Fruit fly (Drosophila melanogaster) whole organism, embryonic: ENCODE measurements around the gene Act87E.
A peak's percentile ranks its signal among the peaks of the same experiment; 100 is the strongest.

Source experiments
- Aef1 ChIP-seq: fragments of 200-800 bp; sonication (Bioruptor generic); IDR thresholded peaks from 3 replicates; pipeline ENCODE4 v1.3.6; 2022; ENCODE audit warnings: missing biosample characterization, missing genetic modification characterization
- Atf3 ChIP-seq: fragments of 200-800 bp; sonication (Bioruptor generic); optimal IDR thresholded peaks from 3 replicates; lab custom pipeline; 2016; ENCODE audit warnings: missing biosample characterization, missing genetic modification characterization
- CG10267 ChIP-seq: fragments of 200-800 bp; sonication (Bioruptor generic); optimal IDR thresholded peaks from 2 replicates; lab custom pipeline; 2018; ENCODE audit warnings: missing biosample characterization, mild to moderate bottlenecking, missing genetic modification characterization, moderate library complexity
- CG10543 ChIP-seq: fragments of 200-800 bp; sonication (Bioruptor generic); optimal IDR thresholded peaks from 3 replicates; lab custom pipeline; 2017; ENCODE audit warnings: missing biosample characterization, mild to moderate bottlenecking, missing genetic modification characterization, moderate library complexity
- CG10654 ChIP-seq: fragments of 200-800 bp; sonication (Bioruptor generic); optimal IDR thresholded peaks from 2 replicates; lab custom pipeline; 2016; ENCODE audit warnings: missing biosample characterization, missing genetic modification characterization
- CG11723 ChIP-seq: fragments of 200-800 bp; sonication (Bioruptor generic); optimal IDR thresholded peaks from 2 replicates; lab custom pipeline; 2017; ENCODE audit warnings: missing biosample characterization, mild to moderate bottlenecking, missing genetic modification characterization
- CG1233 ChIP-seq: fragments of 200-800 bp; sonication (Bioruptor generic); optimal IDR thresholded peaks from 4 replicates; lab custom pipeline; 2018; ENCODE audit warnings: missing biosample characterization, mild to moderate bottlenecking, missing genetic modification characterization
- CG13123 ChIP-seq: fragments of 200-800 bp; sonication (Bioruptor generic); optimal IDR thresholded peaks from 2 replicates; lab custom pipeline; 2016; ENCODE audit warnings: missing biosample characterization, missing genetic modification characterization
- CG14667 ChIP-seq: fragments of 200-800 bp; sonication (Bioruptor generic); IDR thresholded peaks from 2 replicates; pipeline ENCODE4 v1.3.6; 2022; ENCODE audit warnings: missing biosample characterization, missing genetic modification characterization
- CG15073 ChIP-seq: fragments of 200-800 bp; sonication (Bioruptor generic); optimal IDR thresholded peaks from 2 replicates; lab custom pipeline; 2016; ENCODE audit warnings: missing biosample characterization, missing genetic modification characterization
- CG1647 ChIP-seq: fragments of 200-800 bp; sonication (Bioruptor generic); optimal IDR thresholded peaks from 3 replicates; lab custom pipeline; 2016; ENCODE audit warnings: missing biosample characterization, missing genetic modification characterization
- CG2120 ChIP-seq: fragments of 200-800 bp; sonication (Bioruptor generic); optimal IDR thresholded peaks from 3 replicates; lab custom pipeline; 2016; ENCODE audit warnings: missing biosample characterization, missing genetic modification characterization
- CG2889 ChIP-seq: fragments of 200-800 bp; sonication (Bioruptor generic); IDR thresholded peaks from 3 replicates; pipeline ENCODE4 v1.3.6; 2022; ENCODE audit warnings: missing biosample characterization, missing genetic modification characterization
- CG3726 ChIP-seq: fragments of 200-800 bp; sonication (Bioruptor generic); IDR thresholded peaks from 3 replicates; pipeline ENCODE4, ENCODE4 v1.3.6; 2022; ENCODE audit warnings: missing biosample characterization, missing genetic modification characterization
- CG3838 ChIP-seq: fragments of 200-800 bp; sonication (Bioruptor generic); optimal IDR thresholded peaks from 3 replicates; lab custom pipeline; 2016; ENCODE audit warnings: missing biosample characterization, missing genetic modification characterization
- CG4282 ChIP-seq: fragments of 200-800 bp; sonication (Bioruptor generic); optimal IDR thresholded peaks from 2 replicates; lab custom pipeline; 2016; ENCODE audit warnings: missing biosample characterization, missing genetic modification characterization
- CG4617 ChIP-seq: fragments of 200-800 bp; sonication (Bioruptor generic); optimal IDR thresholded peaks from 3 replicates; lab custom pipeline; 2016; ENCODE audit warnings: missing biosample characterization, missing genetic modification characterization, borderline replicate concordance
- CG6689 ChIP-seq: fragments of 200-800 bp; sonication (Bioruptor generic); IDR thresholded peaks from 2 replicates; pipeline ENCODE4 v1.3.6; 2022; ENCODE audit warnings: missing biosample characterization, missing genetic modification characterization
- CG6765 ChIP-seq: fragments of 200-800 bp; sonication (Bioruptor generic); optimal IDR thresholded peaks from 3 replicates; lab custom pipeline; 2017; ENCODE audit warnings: missing biosample characterization, mild to moderate bottlenecking, missing genetic modification characterization
- CG7963 ChIP-seq: fragments of 200-800 bp; sonication (Bioruptor generic); IDR thresholded peaks from 3 replicates; pipeline ENCODE4 v1.3.6; 2022; ENCODE audit warnings: missing biosample characterization, missing genetic modification characterization; ENCODE audit not compliant: partially characterized antibody
- D19A ChIP-seq: fragments of 200-800 bp; optimal IDR thresholded peaks from 3 replicates; lab custom pipeline; 2019; ENCODE audit warnings: missing biosample characterization, mild to moderate bottlenecking, missing genetic modification characterization, moderate library complexity
- D19B ChIP-seq: fragments of 200-800 bp; sonication (Bioruptor generic); optimal IDR thresholded peaks from 2 replicates; lab custom pipeline; 2017; ENCODE audit warnings: missing biosample characterization, mild to moderate bottlenecking, missing genetic modification characterization
- E2f2 ChIP-seq: fragments of 200-800 bp; sonication (Bioruptor generic); IDR thresholded peaks from 2 replicates; pipeline ENCODE4 v1.3.6; 2022; ENCODE audit warnings: missing biosample characterization, missing genetic modification characterization
- HLH4C ChIP-seq: fragments of 200-800 bp; sonication (Bioruptor generic); IDR thresholded peaks from 3 replicates; pipeline ENCODE4 v1.3.6; 2022; ENCODE audit warnings: missing biosample characterization, missing genetic modification characterization; ENCODE audit not compliant: partially characterized antibody
- MESR4 ChIP-seq: fragments of 200-800 bp; sonication (Bioruptor generic); optimal IDR thresholded peaks from 2 replicates; lab custom pipeline; 2018; ENCODE audit warnings: missing biosample characterization, mild to moderate bottlenecking, missing genetic modification characterization, moderate library complexity
- Med ChIP-seq: fragments of 200-800 bp; sonication (Bioruptor generic); peaks from one replicate; lab custom pipeline; 2016; ENCODE audit warnings: missing biosample characterization, missing genetic modification characterization, mild to moderate bottlenecking, inconsistent platforms, moderate library complexity
- Meics ChIP-seq: fragments of 200-800 bp; sonication (Bioruptor generic); optimal IDR thresholded peaks from 2 replicates; lab custom pipeline; 2017; ENCODE audit warnings: missing biosample characterization, mild to moderate bottlenecking, missing genetic modification characterization
- Nf-YB ChIP-seq: fragments of 200-800 bp; sonication (Bioruptor generic); optimal IDR thresholded peaks from 3 replicates; lab custom pipeline; 2019; ENCODE audit warnings: missing biosample characterization, mild to moderate bottlenecking, missing genetic modification characterization, moderate library complexity
- PHDP ChIP-seq: fragments of 200-800 bp; sonication (Bioruptor generic); optimal IDR thresholded peaks from 3 replicates; lab custom pipeline; 2018; ENCODE audit warnings: missing biosample characterization, mild to moderate bottlenecking, missing genetic modification characterization, moderate library complexity
- Rx ChIP-seq: fragments of 200-800 bp; sonication (Bioruptor generic); IDR thresholded peaks from 2 replicates; pipeline ENCODE4 v1.3.6; 2022; ENCODE audit warnings: missing biosample characterization, missing genetic modification characterization
- Sox100B ChIP-seq: fragments of 200-800 bp; sonication (Bioruptor generic); optimal IDR thresholded peaks from 3 replicates; lab custom pipeline; 2018; ENCODE audit warnings: missing biosample characterization, mild to moderate bottlenecking, missing genetic modification characterization
- Sox102F ChIP-seq: fragments of 200-800 bp; sonication (Bioruptor generic); optimal IDR thresholded peaks from 2 replicates; lab custom pipeline; 2018; ENCODE audit warnings: missing biosample characterization, mild to moderate bottlenecking, missing genetic modification characterization, moderate library complexity
- Taf1 ChIP-seq: fragments of 200-800 bp; sonication (Bioruptor generic); IDR thresholded peaks from 2 replicates; pipeline ENCODE4 v1.3.6; 2022; ENCODE audit warnings: missing biosample characterization, missing genetic modification characterization
- Tbp ChIP-seq: fragments of >200 bp; optimal IDR thresholded peaks from 2 replicates; lab custom pipeline; 2018; ENCODE audit warnings: missing biosample characterization, missing genetic modification characterization
- ab ChIP-seq: fragments of 200-800 bp; sonication (Bioruptor generic); optimal IDR thresholded peaks from 2 replicates; lab custom pipeline; 2016; ENCODE audit warnings: missing biosample characterization, missing genetic modification characterization
- bowl ChIP-seq: fragments of 200-800 bp; sonication (Bioruptor generic); IDR thresholded peaks from 2 replicates; pipeline ENCODE4 v1.3.6; 2022; ENCODE audit warnings: missing biosample characterization, missing genetic modification characterization
- ci ChIP-seq: fragments of 200-800 bp; sonication (Bioruptor generic); IDR thresholded peaks from 3 replicates; pipeline ENCODE4 v1.3.6; 2022; ENCODE audit warnings: missing biosample characterization, missing genetic modification characterization
- fd3F ChIP-seq: fragments of 200-800 bp; sonication (Bioruptor generic); optimal IDR thresholded peaks from 2 replicates; lab custom pipeline; 2018; ENCODE audit warnings: missing biosample characterization, mild to moderate bottlenecking, missing genetic modification characterization, moderate library complexity
- gcm2 ChIP-seq: fragments of 200-800 bp; sonication (Bioruptor generic); optimal IDR thresholded peaks from 2 replicates; lab custom pipeline; 2016; ENCODE audit warnings: missing biosample characterization, missing genetic modification characterization
- lbe ChIP-seq: fragments of 200-800 bp; sonication (Bioruptor generic); optimal IDR thresholded peaks from 2 replicates; lab custom pipeline; 2016; ENCODE audit warnings: missing biosample characterization, mild to moderate bottlenecking, missing genetic modification characterization
- lola ChIP-seq, 3 experiments: fragments of >200 bp in 2 of 3; fragments of 200-800 bp in 1 of 3; sonication (Bioruptor generic) in 1 of 3; optimal IDR thresholded peaks; 2 replicates each; lab custom pipeline; 2017 to 2019; ENCODE audit warnings: missing biosample characterization in 3 of 3, missing genetic modification characterization in 3 of 3, mild to moderate bottlenecking in 1 of 3, moderate library complexity in 1 of 3
- nom ChIP-seq: fragments of 200-800 bp; sonication (Bioruptor generic); optimal IDR thresholded peaks from 2 replicates; lab custom pipeline; 2017; ENCODE audit warnings: missing biosample characterization, missing genetic modification characterization, mild to moderate bottlenecking, moderate library complexity, missing genetic modification reagents
- pb ChIP-seq: fragments of 200-800 bp; sonication (Bioruptor generic); optimal IDR thresholded peaks from 3 replicates; lab custom pipeline; 2016; ENCODE audit warnings: missing biosample characterization, missing genetic modification characterization
- psq ChIP-seq: fragments of 200-800 bp; sonication (Bioruptor generic); optimal IDR thresholded peaks from 2 replicates; lab custom pipeline; 2017; ENCODE audit warnings: missing biosample characterization, missing genetic modification characterization
- sens ChIP-seq: fragments of 200-800 bp; sonication (Bioruptor generic); peaks from one replicate; lab custom pipeline; 2016; ENCODE audit warnings: missing biosample characterization, missing genetic modification characterization
- sim ChIP-seq: fragments of 200-800 bp; sonication (Bioruptor generic); IDR thresholded peaks from 2 replicates; pipeline ENCODE4 v1.3.6; 2022; ENCODE audit warnings: missing biosample characterization, missing genetic modification characterization
- ssp ChIP-seq: fragments of 200-800 bp; sonication (Bioruptor generic); IDR thresholded peaks from 2 replicates; pipeline ENCODE4 v1.3.6; 2022; ENCODE audit warnings: missing biosample characterization, missing genetic modification characterization
- stwl ChIP-seq: fragments of 200-800 bp; sonication (Bioruptor generic); optimal IDR thresholded peaks from 3 replicates; lab custom pipeline; 2018; ENCODE audit warnings: missing biosample characterization, mild to moderate bottlenecking, missing genetic modification characterization, moderate library complexity
- tap ChIP-seq: fragments of 200-800 bp; optimal IDR thresholded peaks from 3 replicates; lab custom pipeline; 2019; ENCODE audit warnings: missing biosample characterization, mild to moderate bottlenecking, missing genetic modification characterization, moderate library complexity
- tio ChIP-seq: fragments of 200-800 bp; sonication (Bioruptor generic); optimal IDR thresholded peaks from 2 replicates; lab custom pipeline; 2017; ENCODE audit warnings: missing biosample characterization, missing genetic modification characterization, inconsistent platforms
- tx ChIP-seq: fragments of 200-800 bp; sonication (Bioruptor generic); optimal IDR thresholded peaks from 2 replicates; lab custom pipeline; 2016; ENCODE audit warnings: missing biosample characterization, missing genetic modification characterization
- yki ChIP-seq: fragments of >200 bp; optimal IDR thresholded peaks from 3 replicates; lab custom pipeline; 2018

Act87E gene

DNA sequence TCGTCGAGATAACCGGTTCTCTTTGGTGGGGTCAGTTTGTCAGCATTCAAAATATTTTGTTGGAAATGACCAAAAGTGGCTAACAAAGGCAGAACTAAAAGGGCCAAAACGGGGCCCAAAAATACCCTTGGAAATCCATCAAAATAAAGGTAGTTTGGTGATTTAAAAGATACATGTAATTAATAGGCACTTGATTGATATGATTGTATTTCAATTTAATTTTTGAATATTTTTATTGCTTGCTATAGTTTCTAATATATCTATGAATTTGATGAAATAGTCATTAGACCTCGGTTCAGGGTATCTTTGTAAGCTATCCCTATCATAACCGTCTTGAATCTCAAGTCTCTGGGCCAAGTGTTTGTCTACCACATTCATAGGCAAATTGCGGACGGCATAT lies 28.2 kb downstream of the Act87E start (continued):
- TF ChIP-seq ab (no peak), bowl (GFP tag; lab: Robert Waterston, UW) (no peak), CG10654 (GFP tag; lab: Kevin White, UChicago) (peak; percentile 31), CG1233 (GFP tag; lab: Kevin White, UChicago) (peak; percentile 56), Taf1 (peak; percentile 87), fd3F (peak; percentile 64), Sox100B (GFP tag; lab: Kevin White, UChicago) (peak; percentile 64), CG13123 (no peak), CG2120 (GFP tag; lab: Kevin White, UChicago) (peak; percentile 86), CG14667 (GFP tag; lab: Robert Waterston, UW) (peak; percentile 59), sim (GFP tag; lab: Robert Waterston, UW) (no peak), Sox102F (GFP tag; lab: Kevin White, UChicago) (peak; percentile 75), ssp (GFP tag; lab: Robert Waterston, UW) (peak; percentile 65), CG4617 (no peak), tx (GFP tag; lab: Kevin White, UChicago) (peak; percentile 35), lbe (GFP tag; lab: Kevin White, UChicago) (no peak), pb (no peak), Med (GFP tag; lab: Kevin White, UChicago) (peak; percentile 92), CG1647 (GFP tag; lab: Kevin White, UChicago) (peak; percentile 52), CG7963 (GFP tag; lab: Robert Waterston, UW) (no peak), tio (GFP tag; lab: Kevin White, UChicago) (peak; percentile 30), MESR4 (GFP tag; lab: Kevin White, UChicago) (no peak), PHDP (tag; lab: Kevin White, UChicago) (peak; percentile 80), gcm2 (GFP tag; lab: Kevin White, UChicago) (peak; percentile 40), CG3838 (GFP tag; lab: Kevin White, UChicago) (no peak), Meics (GFP tag; lab: Kevin White, UChicago) (peak; percentile 81), nom (GFP tag; lab: Kevin White, UChicago) (no peak), Atf3 (GFP tag; lab: Kevin White, UChicago) (no peak), yki (lab: Kevin White, UChicago) (no peak), CG4282 (GFP tag; lab: Kevin White, UChicago) (no peak), CG15073 (GFP tag; lab: Kevin White, UChicago) (no peak), Rx (GFP tag; lab: Robert Waterston, UW) (0 out of 2 replicates have a peak, but pooled peaks have one; percentile 15), CG3726 (0 out of 3 replicates have a peak, but pooled peaks have one; percentile 62), CG11723 (GFP tag; lab: Kevin White, UChicago) (peak; percentile 18), Nf-YB (no peak), E2f2 (GFP tag; lab: Robert Waterston, UW) (peak; percentile 27; the same call in 1 of the 2 replicates), stwl (tag; lab: Kevin White, UChicago) (no peak), D19B (GFP tag; lab: Kevin White, UChicago) (peak; percentile 77), psq (GFP tag; lab: Kevin White, UChicago) (no peak), CG10267 (peak; percentile 68), CG10543 (GFP tag; lab: Kevin White, UChicago) (peak; percentile 13), Tbp (GFP tag; lab: Kevin White, UChicago) (no peak), ci (GFP tag; lab: Robert Waterston, UW) (peak; percentile 57; the same call in 1 of the 3 replicates), CG6689 (GFP tag; lab: Robert Waterston, UW) (peak; percentile 74; the same call in 1 of the 2 replicates), CG2889 (GFP tag; lab: Robert Waterston, UW) (peak; percentile 54; the same call in 1 of the 3 replicates), tap (no peak), sens (GFP tag; lab: Kevin White, UChicago) (peak; percentile 90), D19A (tag; lab: Kevin White, UChicago) (peak; percentile 92), HLH4C (GFP tag; lab: Robert Waterston, UW) (no peak), CG6765 (GFP tag; lab: Kevin White, UChicago) (peak; percentile 45), Aef1 (GFP tag; lab: Robert Waterston, UW) (peak; percentile 70; the same call in 2 of the 3 replicates), lola (GFP tag; optimal IDR thresholded peaks at IDR 0.05; lab: Kevin White, UChicago) (peak in 1 of 3 experiments; percentile 49)
